Fruit fly (Drosophila melanogaster) Kc167 (cell line): ENCODE results near the gene CG10809.

ENCODE experiments used
- Myc ChIP-seq: fragments of >200 bp; optimal IDR thresholded peaks from 2 replicates; lab custom pipeline; 2017; ENCODE audit warnings: missing external identifiers
- Sin3A ChIP-seq: fragments of >200 bp; optimal IDR thresholded peaks from 2 replicates; lab custom pipeline; 2018; ENCODE audit warnings: missing external identifiers
- h ChIP-seq: fragments of >200 bp; optimal IDR thresholded peaks from 3 replicates; lab custom pipeline; 2018; ENCODE audit warnings: missing external identifiers
- insv ChIP-seq: fragments of >200 bp; optimal IDR thresholded peaks from 3 replicates; lab custom pipeline; 2018; ENCODE audit warnings: missing external identifiers
- psq ChIP-seq: fragments of >200 bp; optimal IDR thresholded peaks from 2 replicates; lab custom pipeline; 2017; ENCODE audit warnings: missing external identifiers
- ttk ChIP-seq: sonication (Bioruptor generic); optimal IDR thresholded peaks from 2 replicates; lab custom pipeline; 2017; ENCODE audit warnings: missing external identifiers

dm6 chr3L:9859624-9860023 lies at the start of gene CG10809:
- TF ChIP-seq psq (no peak), h (lab: Kevin White, UChicago) (no peak), Sin3A (lab: Kevin White, UChicago) (no peak), insv (no peak), Myc (lab: Kevin White, UChicago) (no peak), ttk (lab: Kevin White, UChicago) (no peak)
